Worm (Caenorhabditis elegans): ENCODE measurements around the gene Y94H6A.10.

Gene Y94H6A.10

ce11 chrIV:2678152-2678551, 32.3 kb downstream of the Y94H6A.10 start:
- TF ChIP-seq fkh-10 (GFP tag; optimal IDR thresholded peaks at IDR 0.05) (no peak), egl-27 (tag; optimal IDR thresholded peaks at IDR 0.05) (no peak), efl-1 (optimal IDR thresholded peaks at IDR 0.05) (no peak), efl-1 (GFP tag; optimal IDR thresholded peaks at IDR 0.05 in 1 of 2) (peak in 1 of 2 experiments; percentile 38)

ce11 chrIV:2677687-2678086, 32.8 kb downstream of the Y94H6A.10 start:
- TF ChIP-seq snpc-4 (tag; optimal IDR thresholded peaks at IDR 0.05) (no peak), blmp-1 (tag; optimal IDR thresholded peaks at IDR 0.05) (no peak), ceh-63 (GFP tag; optimal IDR thresholded peaks at IDR 0.05) (no peak), lin-13 (GFP tag; optimal IDR thresholded peaks at IDR 0.05) (no peak), lin-14 (GFP tag; optimal IDR thresholded peaks at IDR 0.05) (no peak), ama-1 (optimal IDR thresholded peaks at IDR 0.05) (no peak), nhr-20 (tag; optimal IDR thresholded peaks at IDR 0.05) (no peak), zip-4 (GFP tag; optimal IDR thresholded peaks at IDR 0.05) (no peak), unc-30 (tag; optimal IDR thresholded peaks at IDR 0.05) (no peak), efl-1 (optimal IDR thresholded peaks at IDR 0.05) (peak; percentile 64 to 85), efl-1 (GFP tag; optimal IDR thresholded peaks at IDR 0.05 in 1 of 2) (peak; percentile 74 to 95), tlp-1 (tag; optimal IDR thresholded peaks at IDR 0.05) (no peak), nhr-84 (tag; optimal IDR thresholded peaks at IDR 0.05) (no peak), lin-35 (GFP tag; optimal IDR thresholded peaks at IDR 0.05) (peak; percentile 39 to 40), dpl-1 (GFP tag; optimal IDR thresholded peaks at IDR 0.05) (peak; percentile 23 to 69 (median 36))

DNA sequence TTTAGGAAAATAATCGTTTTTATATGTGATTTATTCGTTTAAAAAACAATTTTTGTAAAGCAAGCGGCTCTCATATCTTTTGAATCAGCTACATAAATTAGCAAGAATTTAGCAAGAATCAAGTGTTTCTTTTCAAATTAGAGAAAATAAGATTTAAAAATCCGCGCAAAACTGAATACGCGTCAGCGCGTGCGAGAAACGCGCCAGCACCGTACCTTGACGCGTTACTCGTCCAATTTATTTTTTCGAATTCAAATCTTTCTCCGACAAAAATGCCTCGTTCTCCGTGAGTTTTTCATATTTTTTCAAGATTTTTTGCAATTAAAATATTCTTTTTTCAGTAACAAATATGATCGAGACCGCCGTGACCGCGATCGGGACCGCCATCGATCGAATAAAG, 34.2 kb downstream of the Y94H6A.10 start, which contains the start of gene Y94H6A.3:
Y94H6A.3 (plus strand) TSS at position 232 of the 400 bp plus-strand sequence.
- no peak for TF ChIP-seq lir-3 (tag; optimal IDR thresholded peaks at IDR 0.05; ENCODE audit: poor library complexity)
- peak; percentile 99 for TF ChIP-seq dpl-1 (GFP tag; optimal IDR thresholded peaks at IDR 0.05)
- TF ChIP-seq efl-3 (GFP tag; optimal IDR thresholded peaks at IDR 0.05): peak; percentile 22
- peak; percentile 87 for TF ChIP-seq fkh-8 (tag; optimal IDR thresholded peaks at IDR 0.05)
- TF ChIP-seq grh-1 (GFP tag; IDR thresholded peaks at IDR 0.05): peak; percentile 92
- TF ChIP-seq lin-39 (tag; optimal IDR thresholded peaks at IDR 0.05): peak; percentile 95
- peak; percentile 97 for TF ChIP-seq nhr-47 (tag; optimal IDR thresholded peaks at IDR 0.05)
- TF ChIP-seq mab-9 (GFP tag; IDR thresholded peaks at IDR 0.05): peak; percentile 90
- peak; percentile 59 for TF ChIP-seq blmp-1 (tag; optimal IDR thresholded peaks at IDR 0.05)
- peak; percentile 91 for TF ChIP-seq irx-1 (tag; optimal IDR thresholded peaks at IDR 0.05)
- TF ChIP-seq nhr-84 (tag; optimal IDR thresholded peaks at IDR 0.05): no peak
- TF ChIP-seq nhr-19 (GFP tag; conservative IDR thresholded peaks at IDR 0.05): peak; percentile 94
- peak; percentile 79 for TF ChIP-seq pax-3 (tag; optimal IDR thresholded peaks at IDR 0.05)
- TF ChIP-seq nhr-28 (tag; optimal IDR thresholded peaks at IDR 0.05): no peak
- peak; percentile 62 for TF ChIP-seq aly-2 (tag; optimal IDR thresholded peaks at IDR 0.05)
- no peak for TF ChIP-seq unc-30 (tag; optimal IDR thresholded peaks at IDR 0.05)
- TF ChIP-seq C34B4.2 (tag; optimal IDR thresholded peaks at IDR 0.05): peak; percentile 65
- peak; percentile 91 for TF ChIP-seq jun-1 (tag; optimal IDR thresholded peaks at IDR 0.05)
- peak; percentile 92 for TF ChIP-seq xbp-1 (tag; optimal IDR thresholded peaks at IDR 0.05)
- TF ChIP-seq C04F5.9 (tag; optimal IDR thresholded peaks at IDR 0.05): peak; percentile 82
- no peak for TF ChIP-seq tlp-1 (tag; optimal IDR thresholded peaks at IDR 0.05)
- TF ChIP-seq nhr-71 (tag; optimal IDR thresholded peaks at IDR 0.05): peak; percentile 96
- TF ChIP-seq nhr-11 (tag; optimal IDR thresholded peaks at IDR 0.05): peak; percentile 80
- no peak for TF ChIP-seq hlh-4 (tag; optimal IDR thresholded peaks at IDR 0.05)
- peak; percentile 96 for TF ChIP-seq snu-23 (GFP tag; optimal IDR thresholded peaks at IDR 0.05)
- no peak for TF ChIP-seq ceh-63 (GFP tag; optimal IDR thresholded peaks at IDR 0.05)
- TF ChIP-seq efl-1 (optimal IDR thresholded peaks at IDR 0.05): peak; percentile 97 to 99
- peak; percentile 99 to 100 for TF ChIP-seq efl-1 (GFP tag; optimal IDR thresholded peaks at IDR 0.05 in 1 of 2)
- TF ChIP-seq fkh-4 (tag; optimal IDR thresholded peaks at IDR 0.05; ENCODE audit: borderline replicate concordance): peak; percentile 70
- TF ChIP-seq pqm-1 (tag; optimal IDR thresholded peaks at IDR 0.05): no peak
- no peak for TF ChIP-seq alr-1 (tag; optimal IDR thresholded peaks at IDR 0.05; ENCODE audit: borderline replicate concordance)
- peak; percentile 95 for TF ChIP-seq isw-1 (GFP tag; IDR thresholded peaks at IDR 0.05)
- TF ChIP-seq ceh-82 (tag; optimal IDR thresholded peaks at IDR 0.05): peak; percentile 96 to 98 (median 97)
- TF ChIP-seq skn-1 (tag; optimal IDR thresholded peaks at IDR 0.05): peak; percentile 92
- peak; percentile 96 for TF ChIP-seq rnt-1 (tag; optimal IDR thresholded peaks at IDR 0.05)
- TF ChIP-seq zag-1 (tag; optimal IDR thresholded peaks at IDR 0.05): no peak
- peak; percentile 95 for TF ChIP-seq lin-15B (tag; optimal IDR thresholded peaks at IDR 0.05)
- TF ChIP-seq nhr-20 (tag; optimal IDR thresholded peaks at IDR 0.05): peak; percentile 91
- peak; percentile 87 for TF ChIP-seq ceh-8 (GFP tag; optimal IDR thresholded peaks at IDR 0.05)
- peak; percentile 93 for TF ChIP-seq unc-86 (tag; optimal IDR thresholded peaks at IDR 0.05)
- TF ChIP-seq lin-13 (GFP tag; optimal IDR thresholded peaks at IDR 0.05): peak; percentile 95

All from whole organism, L1 larva.